Worm (Caenorhabditis elegans) whole organism, mixed stage, embryonic: Measurements from ENCODE around the gene H20J04.4.

ENCODE experiments used
- bed-3 ChIP-seq: fragments of 200-800 bp; sonication (Bioruptor generic); optimal IDR thresholded peaks from 3 replicates; lab custom pipeline; 2018; ENCODE audit warnings: mild to moderate bottlenecking, missing genetic modification characterization, moderate library complexity, missing compliant biosample characterization
- blmp-1 ChIP-seq: fragments of 150-350 bp; optimal IDR thresholded peaks from 2 replicates; lab custom pipeline; 2014; ENCODE audit warnings: missing biosample characterization, missing genetic modification characterization
- ceh-83 ChIP-seq: fragments of 200-800 bp; sonication (Bioruptor generic); optimal IDR thresholded peaks from 2 replicates; lab custom pipeline; 2018; ENCODE audit warnings: mild to moderate bottlenecking, missing genetic modification characterization, missing compliant biosample characterization
- ces-1 ChIP-seq: fragments of 150-350 bp; optimal IDR thresholded peaks from 2 replicates; lab custom pipeline; 2014; ENCODE audit warnings: missing biosample characterization, missing genetic modification reagents, missing genetic modification characterization
- drap-1 ChIP-seq: fragments of 200-800 bp; sonication (Bioruptor generic); optimal IDR thresholded peaks from 3 replicates; lab custom pipeline; 2018; ENCODE audit warnings: mild to moderate bottlenecking, missing genetic modification characterization, missing compliant biosample characterization
- elt-1 ChIP-seq: sonication (generic microtip); optimal IDR thresholded peaks from 2 replicates; lab custom pipeline; 2017; ENCODE audit warnings: missing genetic modification characterization, mild to moderate bottlenecking, missing compliant biosample characterization, antibody characterized with exemption, moderate library complexity, borderline replicate concordance; ENCODE audit not compliant: insufficient read depth
- elt-3 ChIP-seq: fragments of 150-350 bp; optimal IDR thresholded peaks from 2 replicates; lab custom pipeline; 2014; ENCODE audit warnings: missing biosample characterization, missing genetic modification characterization
- flh-1 ChIP-seq: fragments of 200-800 bp; sonication (Bioruptor generic); optimal IDR thresholded peaks from 2 replicates; lab custom pipeline; 2018; ENCODE audit warnings: mild to moderate bottlenecking, missing genetic modification characterization, moderate library complexity, missing compliant biosample characterization
- ham-2 ChIP-seq: fragments of 200-800 bp; sonication (Bioruptor generic); optimal IDR thresholded peaks from 2 replicates; lab custom pipeline; 2018; ENCODE audit warnings: mild to moderate bottlenecking, missing genetic modification characterization, missing compliant biosample characterization
- hlh-1 ChIP-seq: fragments of 150-350 bp; optimal IDR thresholded peaks from 2 replicates; lab custom pipeline; 2014; ENCODE audit warnings: missing biosample characterization, missing genetic modification reagents, missing genetic modification characterization
- lin-13 ChIP-seq: fragments of 150-350 bp; optimal IDR thresholded peaks from 2 replicates; lab custom pipeline; 2014; ENCODE audit warnings: missing biosample characterization, missing genetic modification characterization
- lsy-2 ChIP-seq: fragments of 150-350 bp; optimal IDR thresholded peaks from 2 replicates; lab custom pipeline; 2014; ENCODE audit warnings: missing biosample characterization, missing genetic modification characterization
- mab-5 ChIP-seq: fragments of 150-350 bp; optimal IDR thresholded peaks from 2 replicates; lab custom pipeline; 2014; ENCODE audit warnings: missing biosample characterization, missing genetic modification characterization
- mep-1 ChIP-seq: fragments of 150-350 bp; optimal IDR thresholded peaks from 2 replicates; lab custom pipeline; 2017; ENCODE audit warnings: missing biosample characterization, missing genetic modification reagents, missing genetic modification characterization, inconsistent platforms
- nhr-12 ChIP-seq: fragments of 150-350 bp; optimal IDR thresholded peaks from 2 replicates; lab custom pipeline; 2014; ENCODE audit warnings: missing biosample characterization, missing genetic modification characterization
- nhr-2 ChIP-seq: fragments of 150-350 bp; optimal IDR thresholded peaks from 2 replicates; lab custom pipeline; 2014; ENCODE audit warnings: missing biosample characterization, missing genetic modification characterization
- nhr-28 ChIP-seq: fragments of 150-350 bp; optimal IDR thresholded peaks from 2 replicates; lab custom pipeline; 2014; ENCODE audit warnings: missing biosample characterization, missing genetic modification characterization
- pha-4 ChIP-seq: fragments of 150-350 bp; optimal IDR thresholded peaks from 2 replicates; lab custom pipeline; 2018; ENCODE audit warnings: missing biosample characterization, missing genetic modification reagents, missing genetic modification characterization
- sem-2 ChIP-seq: fragments of 200-800 bp; sonication (Bioruptor generic); optimal IDR thresholded peaks from 2 replicates; lab custom pipeline; 2018; ENCODE audit warnings: mild to moderate bottlenecking, missing genetic modification characterization, missing compliant biosample characterization
- snpc-4 ChIP-seq: fragments of 150-350 bp; optimal IDR thresholded peaks from 2 replicates; lab custom pipeline; 2014; ENCODE audit warnings: missing biosample characterization, missing genetic modification characterization
- sptf-1 ChIP-seq: sonication (generic microtip); optimal IDR thresholded peaks from 2 replicates; lab custom pipeline; 2017; ENCODE audit warnings: mild to moderate bottlenecking, missing genetic modification characterization, moderate library complexity, missing compliant biosample characterization
- tbx-8 ChIP-seq: fragments of 200-800 bp; sonication (Bioruptor generic); optimal IDR thresholded peaks from 2 replicates; lab custom pipeline; 2018; ENCODE audit warnings: mild to moderate bottlenecking, missing genetic modification characterization, moderate library complexity, missing compliant biosample characterization
- unc-120 ChIP-seq: sonication (generic microtip); optimal IDR thresholded peaks from 2 replicates; lab custom pipeline; 2017; ENCODE audit warnings: missing genetic modification characterization, missing compliant biosample characterization; ENCODE audit not compliant: poor library complexity, severe bottlenecking
- unc-39 ChIP-seq: fragments of 150-350 bp; optimal IDR thresholded peaks from 2 replicates; lab custom pipeline; 2014; ENCODE audit warnings: missing biosample characterization, missing genetic modification characterization
- unc-62 ChIP-seq: fragments of 150-350 bp; optimal IDR thresholded peaks from 2 replicates; lab custom pipeline; 2014; ENCODE audit warnings: missing biosample characterization, missing genetic modification reagents, missing genetic modification characterization
- ztf-11 ChIP-seq: fragments of 150-350 bp; optimal IDR thresholded peaks from 2 replicates; lab custom pipeline; 2014; ENCODE audit warnings: missing biosample characterization, missing genetic modification characterization

H20J04.4 gene

DNA sequence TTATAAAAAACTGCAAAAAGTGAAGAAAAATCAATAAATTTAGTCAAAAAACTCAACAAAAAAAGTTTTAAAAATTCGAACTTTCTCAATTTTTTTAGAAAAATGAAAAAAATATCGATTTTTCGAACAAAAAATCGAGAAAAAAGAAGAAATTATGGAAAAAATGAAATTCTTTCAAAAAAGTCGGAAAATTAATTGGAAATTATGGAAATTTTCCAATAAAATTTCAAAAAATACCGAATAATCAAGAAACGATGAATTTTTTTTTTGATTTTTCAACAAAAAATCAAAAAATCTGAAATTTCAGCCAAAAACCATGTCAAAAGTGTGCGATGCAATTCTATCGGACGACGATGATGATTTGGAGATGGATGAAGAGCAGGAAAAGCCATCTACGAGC is at the start of gene H20J04.4:
Gene H20J04.4 (plus strand): TSS at position 301 of the 400 bp plus-strand sequence.
- TF ChIP-seq tbx-8 (GFP tag; lab: Kevin White, UChicago): no peak
- TF ChIP-seq unc-62 (GFP tag; lab: Kevin White, UChicago): no peak
- no peak for TF ChIP-seq elt-3 (tag; lab: Kevin White, UChicago)
- no peak for TF ChIP-seq hlh-1 (tag; lab: Kevin White, UChicago)
- no peak for TF ChIP-seq mep-1 (tag; lab: Kevin White, UChicago)
- TF ChIP-seq ces-1 (GFP tag; lab: Kevin White, UChicago): no peak
- no peak for TF ChIP-seq flh-1 (GFP tag; lab: Kevin White, UChicago)
- no peak for TF ChIP-seq mab-5 (tag; lab: Kevin White, UChicago)
- no peak for TF ChIP-seq nhr-12 (tag; lab: Kevin White, UChicago)
- no peak for TF ChIP-seq unc-39
- TF ChIP-seq sptf-1 (tag; lab: Kevin White, UChicago): no peak
- TF ChIP-seq snpc-4: no peak
- TF ChIP-seq nhr-2 (tag; lab: Kevin White, UChicago): no peak
- TF ChIP-seq blmp-1 (tag; lab: Kevin White, UChicago): no peak
- TF ChIP-seq bed-3 (GFP tag; lab: Kevin White, UChicago): no peak
- TF ChIP-seq, all 35 proteins: peak for 0

DNA sequence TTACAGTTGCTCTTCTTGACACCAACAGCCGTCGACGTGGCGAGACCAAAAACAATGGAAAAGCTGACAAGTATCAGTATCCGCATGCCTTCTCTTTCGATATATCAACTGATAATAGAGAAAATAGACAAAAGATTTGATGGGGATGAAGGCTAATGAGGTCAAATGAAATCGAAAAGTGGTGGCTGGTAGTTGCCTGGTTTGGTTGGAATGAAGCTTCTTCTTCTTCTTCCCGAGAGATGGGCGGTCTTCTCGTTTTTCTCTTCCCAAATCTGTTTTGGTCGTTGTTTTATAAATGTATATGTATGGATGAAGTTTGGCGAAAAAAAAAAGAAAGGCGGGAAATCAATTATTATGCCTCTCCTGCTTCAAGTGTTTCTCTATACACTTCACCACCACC is 47.1 kb upstream of the H20J04.4 start, which contains the start of gene C01F1.5:
Gene C01F1.5 (minus strand): TSS at position 103 of the 400 bp plus-strand sequence.
- TF ChIP-seq nhr-28 (tag; lab: Kevin White, UChicago) (no peak), ces-1 (GFP tag; lab: Kevin White, UChicago) (no peak), unc-39 (no peak), bed-3 (GFP tag; lab: Kevin White, UChicago) (no peak), lsy-2 (tag; lab: Kevin White, UChicago) (no peak), snpc-4 (no peak), elt-1 (tag; lab: Kevin White, UChicago) (no peak), ham-2 (no peak), blmp-1 (tag; lab: Kevin White, UChicago) (no peak), drap-1 (GFP tag; lab: Kevin White, UChicago) (no peak), nhr-12 (tag; lab: Kevin White, UChicago) (no peak), pha-4 (no peak), sptf-1 (tag; lab: Kevin White, UChicago) (no peak), flh-1 (GFP tag; lab: Kevin White, UChicago) (no peak), ceh-83 (GFP tag; lab: Kevin White, UChicago) (no peak), sem-2 (GFP tag; lab: Kevin White, UChicago) (no peak), hlh-1 (tag; lab: Kevin White, UChicago) (no peak), unc-120 (tag; lab: Kevin White, UChicago) (no peak), unc-62 (GFP tag; lab: Kevin White, UChicago) (no peak), nhr-2 (tag; lab: Kevin White, UChicago) (no peak)

ce11 chrII:4284305-4285193 is 44.3 kb upstream of the H20J04.4 start:
- TF ChIP-seq drap-1 (GFP tag; lab: Kevin White, UChicago) (no peak), lsy-2 (tag; lab: Kevin White, UChicago) (no peak), hlh-1 (tag; lab: Kevin White, UChicago) (no peak), ceh-83 (GFP tag; lab: Kevin White, UChicago) (no peak), pha-4 (no peak)

ce11 chrII:4286921-4287320 is 41.9 kb upstream of the H20J04.4 start:
- TF ChIP-seq mep-1 (tag; lab: Kevin White, UChicago) (no peak), bed-3 (GFP tag; lab: Kevin White, UChicago) (no peak), lin-13 (no peak), nhr-28 (tag; lab: Kevin White, UChicago) (no peak), ceh-83 (GFP tag; lab: Kevin White, UChicago) (no peak), ztf-11 (tag; lab: Kevin White, UChicago) (no peak), sptf-1 (tag; lab: Kevin White, UChicago) (no peak), unc-39 (no peak), unc-62 (GFP tag; lab: Kevin White, UChicago) (no peak), lsy-2 (tag; lab: Kevin White, UChicago) (no peak)
- TF ChIP-seq, all 35 proteins: peak for 0

ce11 chrII:4288111-4288510 is 40.7 kb upstream of the H20J04.4 start, which contains the start of gene C01F1.6:
C01F1.6 (minus strand) TSS chrII:4288211.
- no peak for TF ChIP-seq tbx-8 (GFP tag; lab: Kevin White, UChicago)
- TF ChIP-seq snpc-4: no peak
- no peak for TF ChIP-seq nhr-28 (tag; lab: Kevin White, UChicago)
- TF ChIP-seq, all 35 proteins: peak for 0
